Fruit fly (Drosophila melanogaster) whole organism, prepupa: ENCODE data around the gene CG5768.

Source experiments
- CG16779 ChIP-seq: fragments of 200-800 bp; sonication (Bioruptor generic); optimal IDR thresholded peaks from 3 replicates; lab custom pipeline; 2017; ENCODE audit warnings: missing biosample characterization, mild to moderate bottlenecking, missing genetic modification characterization
- CG34406 ChIP-seq: fragments of 200-800 bp; sonication (Bioruptor generic); optimal IDR thresholded peaks from 3 replicates; lab custom pipeline; 2016; ENCODE audit warnings: missing biosample characterization, missing genetic modification characterization
- CG9139 ChIP-seq: fragments of 200-800 bp; sonication (Bioruptor generic); optimal IDR thresholded peaks from 3 replicates; lab custom pipeline; 2017; ENCODE audit warnings: missing biosample characterization, mild to moderate bottlenecking, missing genetic modification characterization
- Eip75B ChIP-seq: fragments of 200-800 bp; sonication (Bioruptor generic); optimal IDR thresholded peaks from 3 replicates; lab custom pipeline; 2016; ENCODE audit warnings: missing biosample characterization, missing genetic modification characterization
- Ets21C ChIP-seq: fragments of 200-800 bp; sonication (Bioruptor generic); optimal IDR thresholded peaks from 3 replicates; lab custom pipeline; 2016; ENCODE audit warnings: missing biosample characterization, missing genetic modification characterization
- Hr38 ChIP-seq: sonication (Bioruptor generic); optimal IDR thresholded peaks from 2 replicates; lab custom pipeline; 2016; ENCODE audit warnings: missing biosample characterization, missing genetic modification characterization
- Met ChIP-seq: fragments of 200-800 bp; sonication (Bioruptor generic); optimal IDR thresholded peaks from 3 replicates; lab custom pipeline; 2016; ENCODE audit warnings: missing biosample characterization, missing genetic modification characterization
- Sox102F ChIP-seq: fragments of 200-800 bp; sonication (Bioruptor generic); optimal IDR thresholded peaks from 2 replicates; lab custom pipeline; 2016; ENCODE audit warnings: missing biosample characterization, mild to moderate bottlenecking, missing genetic modification characterization
- ss ChIP-seq, 2 experiments: fragments of 200-800 bp; sonication (Bioruptor generic); optimal IDR thresholded peaks; 2 replicates in 1 of 2; 3 replicates in 1 of 2; lab custom pipeline; 2017 to 2018; ENCODE audit warnings: mild to moderate bottlenecking in 2 of 2, missing biosample characterization in 2 of 2, missing genetic modification characterization in 2 of 2, moderate library complexity in 1 of 2
- svp ChIP-seq: fragments of 200-800 bp; sonication (Bioruptor generic); peaks from one replicate; lab custom pipeline; 2016; ENCODE audit warnings: missing biosample characterization, missing genetic modification characterization
- topi ChIP-seq: fragments of 200-800 bp; sonication (Bioruptor generic); optimal IDR thresholded peaks from 3 replicates; lab custom pipeline; 2016; ENCODE audit warnings: missing biosample characterization, missing genetic modification characterization

dm6 chr3R:24359957-24360356, 30.2 kb downstream of the CG5768 start, which contains the start of gene CG18528:
- TF ChIP-seq CG16779 (tag; lab: Kevin White, UChicago) (no peak), svp (GFP tag; lab: Kevin White, UChicago) (no peak), Sox102F (GFP tag; lab: Kevin White, UChicago) (no peak), ss (GFP tag; optimal IDR thresholded peaks at IDR 0.05; lab: Kevin White, UChicago) (no peak), CG34406 (GFP tag; lab: Kevin White, UChicago) (no peak), Ets21C (GFP tag; lab: Kevin White, UChicago) (no peak), Met (GFP tag; lab: Kevin White, UChicago) (no peak), Hr38 (no peak), Eip75B (GFP tag; lab: Kevin White, UChicago) (no peak), CG9139 (GFP tag; lab: Kevin White, UChicago) (no peak), topi (GFP tag; lab: Kevin White, UChicago) (no peak)
